Fruit fly (Drosophila melanogaster) whole organism, embryonic: ENCODE data around the gene CG15308.

ENCODE experiments used
- Blimp-1 ChIP-seq: fragments of 200-800 bp; sonication (Bioruptor generic); optimal IDR thresholded peaks from 3 replicates; lab custom pipeline; 2018; ENCODE audit warnings: missing biosample characterization, missing genetic modification characterization, mild to moderate bottlenecking, moderate library complexity, missing genetic modification reagents
- CG11560 ChIP-seq: fragments of 200-800 bp; sonication (Bioruptor generic); IDR thresholded peaks from 3 replicates; pipeline ENCODE4 v1.3.6; 2022; ENCODE audit warnings: missing biosample characterization, missing genetic modification characterization
- CG11723 ChIP-seq: fragments of 200-800 bp; sonication (Bioruptor generic); optimal IDR thresholded peaks from 2 replicates; lab custom pipeline; 2017; ENCODE audit warnings: missing biosample characterization, mild to moderate bottlenecking, missing genetic modification characterization
- CG12071 ChIP-seq: fragments of 200-800 bp; sonication (Bioruptor generic); optimal IDR thresholded peaks from 3 replicates; lab custom pipeline; 2018; ENCODE audit warnings: missing biosample characterization, mild to moderate bottlenecking, missing genetic modification characterization
- CG12155 ChIP-seq: fragments of 200-800 bp; sonication (Bioruptor generic); optimal IDR thresholded peaks from 3 replicates; lab custom pipeline; 2016; ENCODE audit warnings: missing biosample characterization, missing genetic modification characterization
- CG13287 ChIP-seq: fragments of 200-800 bp; sonication (Bioruptor generic); IDR thresholded peaks from 2 replicates; pipeline ENCODE4 v1.3.6; 2022; ENCODE audit warnings: missing biosample characterization, missing genetic modification characterization; ENCODE audit not compliant: partially characterized antibody
- CG14014 ChIP-seq: fragments of 200-800 bp; sonication (Bioruptor generic); IDR thresholded peaks from 2 replicates; pipeline ENCODE4 v1.3.6; 2022; ENCODE audit warnings: missing biosample characterization, missing genetic modification characterization
- CG15073 ChIP-seq: fragments of 200-800 bp; sonication (Bioruptor generic); optimal IDR thresholded peaks from 2 replicates; lab custom pipeline; 2016; ENCODE audit warnings: missing biosample characterization, missing genetic modification characterization
- CG17361 ChIP-seq: fragments of 200-800 bp; sonication (Bioruptor generic); IDR thresholded peaks from 3 replicates; pipeline ENCODE4 v1.3.6; 2022; ENCODE audit warnings: missing biosample characterization, missing genetic modification characterization
- CG17385 ChIP-seq: fragments of 200-800 bp; sonication (Bioruptor generic); optimal IDR thresholded peaks from 3 replicates; lab custom pipeline; 2018; ENCODE audit warnings: missing biosample characterization, mild to moderate bottlenecking, missing genetic modification characterization
- CG18599 ChIP-seq: fragments of 200-800 bp; sonication (Bioruptor generic); optimal IDR thresholded peaks from 3 replicates; lab custom pipeline; 2017; ENCODE audit warnings: missing biosample characterization, missing genetic modification characterization, mild to moderate bottlenecking, moderate library complexity, missing genetic modification reagents
- CG30403 ChIP-seq: fragments of 200-800 bp; sonication (Bioruptor generic); optimal IDR thresholded peaks from 3 replicates; lab custom pipeline; 2016; ENCODE audit warnings: missing biosample characterization, missing genetic modification characterization
- CG32767 ChIP-seq: fragments of 200-800 bp; sonication (Bioruptor generic); IDR thresholded peaks from 2 replicates; pipeline ENCODE4 v1.3.6; 2022; ENCODE audit warnings: missing biosample characterization, missing genetic modification characterization
- CG33557 ChIP-seq: fragments of 200-800 bp; sonication (Bioruptor generic); optimal IDR thresholded peaks from 2 replicates; lab custom pipeline; 2019; ENCODE audit warnings: missing biosample characterization, mild to moderate bottlenecking, missing genetic modification characterization, moderate library complexity
- CG4730 ChIP-seq: fragments of 200-800 bp; sonication (Bioruptor generic); IDR thresholded peaks from 2 replicates; pipeline ENCODE4 v1.3.6; 2022; ENCODE audit warnings: missing biosample characterization, missing genetic modification characterization
- CG6654 ChIP-seq: fragments of 200-800 bp; sonication (Bioruptor generic); optimal IDR thresholded peaks from 2 replicates; lab custom pipeline; 2017; ENCODE audit warnings: missing biosample characterization, mild to moderate bottlenecking, missing genetic modification characterization
- CG6689 ChIP-seq: fragments of 200-800 bp; sonication (Bioruptor generic); IDR thresholded peaks from 2 replicates; pipeline ENCODE4 v1.3.6; 2022; ENCODE audit warnings: missing biosample characterization, missing genetic modification characterization
- CG7556 ChIP-seq: fragments of 200-800 bp; sonication (Bioruptor generic); optimal IDR thresholded peaks from 2 replicates; lab custom pipeline; 2017; ENCODE audit warnings: missing biosample characterization, mild to moderate bottlenecking, missing genetic modification characterization
- CG7839 ChIP-seq: fragments of 200-800 bp; sonication (Bioruptor generic); optimal IDR thresholded peaks from 3 replicates; lab custom pipeline; 2018; ENCODE audit warnings: missing biosample characterization, mild to moderate bottlenecking, missing genetic modification characterization, moderate library complexity
- CG7963 ChIP-seq: fragments of 200-800 bp; sonication (Bioruptor generic); IDR thresholded peaks from 3 replicates; pipeline ENCODE4 v1.3.6; 2022; ENCODE audit warnings: missing biosample characterization, missing genetic modification characterization; ENCODE audit not compliant: partially characterized antibody
- CoRest ChIP-seq: fragments of 200-800 bp; sonication (Bioruptor generic); optimal IDR thresholded peaks from 3 replicates; lab custom pipeline; 2018; ENCODE audit warnings: missing biosample characterization, mild to moderate bottlenecking, missing genetic modification characterization, moderate library complexity
- Doc3 ChIP-seq: fragments of 200-800 bp; sonication (Bioruptor generic); IDR thresholded peaks from 3 replicates; pipeline ENCODE4 v1.3.6; 2022; ENCODE audit warnings: missing biosample characterization, missing genetic modification characterization; ENCODE audit not compliant: partially characterized antibody
- Drgx ChIP-seq: fragments of 200-800 bp; sonication (Bioruptor generic); IDR thresholded peaks from 2 replicates; pipeline ENCODE4 v1.3.6; 2022; ENCODE audit warnings: missing biosample characterization, missing genetic modification characterization
- Fer3 ChIP-seq: fragments of 200-800 bp; sonication (Bioruptor generic); optimal IDR thresholded peaks from 2 replicates; lab custom pipeline; 2018; ENCODE audit warnings: missing biosample characterization, mild to moderate bottlenecking, missing genetic modification characterization, moderate library complexity
- Gsc ChIP-seq: fragments of 200-800 bp; sonication (Bioruptor generic); IDR thresholded peaks from 2 replicates; pipeline ENCODE4 v1.3.6; 2022; ENCODE audit warnings: missing biosample characterization, missing genetic modification characterization
- Gug ChIP-seq: fragments of 200-800 bp; sonication (Bioruptor generic); IDR thresholded peaks from 4 replicates; pipeline ENCODE4 v1.3.6; 2022; ENCODE audit warnings: missing biosample characterization, missing genetic modification characterization
- Hsf ChIP-seq: fragments of 200-800 bp; sonication (Bioruptor generic); optimal IDR thresholded peaks from 3 replicates; lab custom pipeline; 2016; ENCODE audit warnings: missing biosample characterization, missing genetic modification characterization
- NC2β ChIP-seq: fragments of 200-800 bp; sonication (Bioruptor generic); optimal IDR thresholded peaks from 2 replicates; lab custom pipeline; 2016; ENCODE audit warnings: missing biosample characterization, missing genetic modification characterization
- NFAT ChIP-seq: fragments of 200-800 bp; sonication (Bioruptor generic); IDR thresholded peaks from 2 replicates; pipeline ENCODE4 v1.3.6; 2022; ENCODE audit warnings: missing biosample characterization, missing genetic modification characterization
- NK7.1 ChIP-seq: fragments of 200-800 bp; sonication (Bioruptor generic); optimal IDR thresholded peaks from 3 replicates; lab custom pipeline; 2016; ENCODE audit warnings: missing biosample characterization, missing genetic modification characterization
- Oli ChIP-seq: fragments of 200-800 bp; sonication (Bioruptor generic); optimal IDR thresholded peaks from 2 replicates; lab custom pipeline; 2018; ENCODE audit warnings: missing biosample characterization, mild to moderate bottlenecking, missing genetic modification characterization, moderate library complexity
- Opbp ChIP-seq: fragments of 200-800 bp; sonication (Bioruptor generic); IDR thresholded peaks from 3 replicates; pipeline ENCODE4 v1.3.6; 2022; ENCODE audit warnings: missing biosample characterization, missing genetic modification characterization; ENCODE audit not compliant: partially characterized antibody
- Optix ChIP-seq: fragments of 200-800 bp; sonication (Bioruptor generic); IDR thresholded peaks from 3 replicates; pipeline ENCODE4 v1.3.6; 2022; ENCODE audit warnings: missing biosample characterization, missing genetic modification characterization
- Sox100B ChIP-seq: fragments of 200-800 bp; sonication (Bioruptor generic); optimal IDR thresholded peaks from 3 replicates; lab custom pipeline; 2018; ENCODE audit warnings: missing biosample characterization, mild to moderate bottlenecking, missing genetic modification characterization
- Sry-δ ChIP-seq: fragments of 200-800 bp; sonication (Bioruptor generic); optimal IDR thresholded peaks from 2 replicates; lab custom pipeline; 2016; ENCODE audit warnings: missing biosample characterization, missing genetic modification characterization
- Xrp1 ChIP-seq: fragments of 200-800 bp; sonication (Bioruptor generic); IDR thresholded peaks from 2 replicates; pipeline ENCODE4 v1.3.6; 2022; ENCODE audit warnings: missing biosample characterization, missing genetic modification characterization
- aop ChIP-seq: fragments of 200-800 bp; sonication (Bioruptor generic); IDR thresholded peaks from 2 replicates; pipeline ENCODE4 v1.3.6; 2022; ENCODE audit warnings: missing biosample characterization, missing genetic modification characterization
- bcd ChIP-seq: fragments of 200-800 bp; sonication (Bioruptor generic); optimal IDR thresholded peaks from 2 replicates; lab custom pipeline; 2017; ENCODE audit warnings: missing biosample characterization, mild to moderate bottlenecking, missing genetic modification characterization
- crol ChIP-seq: fragments of 200-800 bp; sonication (Bioruptor generic); IDR thresholded peaks from 2 replicates; pipeline ENCODE4 v1.3.6; 2022; ENCODE audit warnings: missing biosample characterization, missing genetic modification characterization
- dpn ChIP-seq, 2 experiments: fragments of 200-800 bp; sonication (Bioruptor generic); optimal IDR thresholded peaks; 3 replicates each; lab custom pipeline; 2016; ENCODE audit warnings: missing biosample characterization in 2 of 2, missing genetic modification characterization in 2 of 2
- ems ChIP-seq: fragments of 200-800 bp; sonication (Bioruptor generic); optimal IDR thresholded peaks from 3 replicates; lab custom pipeline; 2016; ENCODE audit warnings: missing biosample characterization, missing genetic modification characterization
- exex ChIP-seq: fragments of 200-800 bp; sonication (Bioruptor generic); optimal IDR thresholded peaks from 4 replicates; lab custom pipeline; 2018; ENCODE audit warnings: missing biosample characterization, mild to moderate bottlenecking, missing genetic modification characterization, moderate library complexity
- ken ChIP-seq: fragments of 200-800 bp; sonication (Bioruptor generic); IDR thresholded peaks from 3 replicates; pipeline ENCODE4 v1.3.6; 2022; ENCODE audit warnings: missing biosample characterization, missing genetic modification characterization
- lab ChIP-seq: fragments of 200-800 bp; sonication (Bioruptor generic); optimal IDR thresholded peaks from 3 replicates; lab custom pipeline; 2017; ENCODE audit warnings: missing biosample characterization, missing genetic modification characterization, mild to moderate bottlenecking, moderate library complexity, missing genetic modification reagents
- nmo ChIP-seq: fragments of 200-800 bp; sonication (Bioruptor generic); optimal IDR thresholded peaks from 2 replicates; lab custom pipeline; 2018; ENCODE audit warnings: missing biosample characterization, mild to moderate bottlenecking, missing genetic modification characterization, moderate library complexity
- oc ChIP-seq: fragments of 200-800 bp; sonication (Bioruptor generic); optimal IDR thresholded peaks from 2 replicates; lab custom pipeline; 2018; ENCODE audit warnings: missing biosample characterization, mild to moderate bottlenecking, missing genetic modification characterization, moderate library complexity
- scrt ChIP-seq: fragments of 200-800 bp; sonication (Bioruptor generic); optimal IDR thresholded peaks from 2 replicates; lab custom pipeline; 2018; ENCODE audit warnings: missing biosample characterization, mild to moderate bottlenecking, missing genetic modification characterization, moderate library complexity
- sisA ChIP-seq: fragments of 200-800 bp; sonication (Bioruptor generic); IDR thresholded peaks from 2 replicates; pipeline ENCODE4 v1.3.6; 2022; ENCODE audit warnings: missing biosample characterization, missing genetic modification characterization
- unpg ChIP-seq: fragments of 200-800 bp; sonication (Bioruptor generic); optimal IDR thresholded peaks from 3 replicates; lab custom pipeline; 2018; ENCODE audit warnings: missing biosample characterization, mild to moderate bottlenecking, missing genetic modification characterization, moderate library complexity

Gene CG15308

dm6 chrX:10184355-10185058 lies 34.4 kb downstream of the CG15308 start:
- TF ChIP-seq CG17385 (GFP tag; lab: Kevin White, UChicago), result peak; percentile 29
- TF ChIP-seq aop (GFP tag; lab: Robert Waterston, UW), result no peak
- TF ChIP-seq oc (tag; lab: Kevin White, UChicago), result no peak
- no peak for TF ChIP-seq Gsc
- peak; percentile 90 for TF ChIP-seq CG18599 (GFP tag; lab: Kevin White, UChicago)
- peak; percentile 13 to 31 for TF ChIP-seq dpn (GFP tag; optimal IDR thresholded peaks at IDR 0.05; lab: Kevin White, UChicago)
- TF ChIP-seq Sry-δ (GFP tag; lab: Kevin White, UChicago), result no peak
- peak; percentile 6 for TF ChIP-seq Oli
- 0 out of 2 replicates have a peak, but pooled peaks have one; percentile 24 for TF ChIP-seq CG32767 (GFP tag; lab: Robert Waterston, UW)
- TF ChIP-seq CoRest (tag; lab: Kevin White, UChicago), result peak; percentile 22
- no peak for TF ChIP-seq Opbp (GFP tag; lab: Robert Waterston, UW)
- TF ChIP-seq CG7839 (tag; lab: Kevin White, UChicago), result peak; percentile 73
- peak; percentile 59 for TF ChIP-seq Xrp1
- peak; percentile 76 for TF ChIP-seq CG14014 (GFP tag; lab: Robert Waterston, UW)
- TF ChIP-seq ken (GFP tag; lab: Robert Waterston, UW), result 0 out of 3 replicates have a peak, but pooled peaks have one; percentile 17
- no peak for TF ChIP-seq unpg (GFP tag; lab: Kevin White, UChicago)
- peak; percentile 14 for TF ChIP-seq CG12155 (GFP tag; lab: Kevin White, UChicago)
- peak; percentile 59; the same call in 2 of the 3 replicates for TF ChIP-seq Optix
- no peak for TF ChIP-seq CG7963 (GFP tag; lab: Robert Waterston, UW)
- peak; percentile 52; the same call in 1 of the 4 replicates for TF ChIP-seq Gug
- TF ChIP-seq Hsf, result no peak
- no peak for TF ChIP-seq CG12071
- peak; percentile 73 for TF ChIP-seq CG7556 (GFP tag; lab: Kevin White, UChicago)
- peak; percentile 20 for TF ChIP-seq CG30403
- peak; percentile 68 for TF ChIP-seq crol (GFP tag; lab: Robert Waterston, UW)
- peak; percentile 51 for TF ChIP-seq scrt (GFP tag; lab: Kevin White, UChicago)
- peak; percentile 41 for TF ChIP-seq sisA (GFP tag; lab: Robert Waterston, UW)
- TF ChIP-seq CG17361 (GFP tag; lab: Robert Waterston, UW), result no peak
- TF ChIP-seq CG6654, result no peak
- TF ChIP-seq CG11723, result no peak
- peak; percentile 54 for TF ChIP-seq Fer3 (tag; lab: Kevin White, UChicago)
- TF ChIP-seq nmo, result peak; percentile 30
- peak; percentile 85 for TF ChIP-seq lab
- TF ChIP-seq bcd (GFP tag; lab: Kevin White, UChicago), result peak; percentile 45
- no peak for TF ChIP-seq ems (GFP tag; lab: Kevin White, UChicago)
- TF ChIP-seq CG13287 (GFP tag; lab: Robert Waterston, UW), result no peak
- TF ChIP-seq Blimp-1 (GFP tag; lab: Kevin White, UChicago), result no peak
- peak; percentile 46 for TF ChIP-seq NFAT (GFP tag; lab: Robert Waterston, UW)
- no peak for TF ChIP-seq CG15073 (GFP tag; lab: Kevin White, UChicago)
- TF ChIP-seq exex (tag; lab: Kevin White, UChicago), result no peak
- no peak for TF ChIP-seq CG33557 (GFP tag; lab: Kevin White, UChicago)
- peak; percentile 42; the same call in 1 of the 3 replicates for TF ChIP-seq CG11560 (tag; lab: Robert Waterston, UW)
- peak; percentile 74 for TF ChIP-seq Drgx
- TF ChIP-seq CG6689 (GFP tag; lab: Robert Waterston, UW), result peak; percentile 54
- peak; percentile 13 for TF ChIP-seq NK7.1
- no peak for TF ChIP-seq NC2β
- 0 out of 2 replicates have a peak, but pooled peaks have one; percentile 24 for TF ChIP-seq CG4730 (GFP tag; lab: Robert Waterston, UW)
- TF ChIP-seq Sox100B, result no peak
- no peak for TF ChIP-seq Doc3 (GFP tag; lab: Robert Waterston, UW)
